Worm (Caenorhabditis elegans): Measurements from ENCODE around the gene ocr-1.

ocr-1 gene

DNA sequence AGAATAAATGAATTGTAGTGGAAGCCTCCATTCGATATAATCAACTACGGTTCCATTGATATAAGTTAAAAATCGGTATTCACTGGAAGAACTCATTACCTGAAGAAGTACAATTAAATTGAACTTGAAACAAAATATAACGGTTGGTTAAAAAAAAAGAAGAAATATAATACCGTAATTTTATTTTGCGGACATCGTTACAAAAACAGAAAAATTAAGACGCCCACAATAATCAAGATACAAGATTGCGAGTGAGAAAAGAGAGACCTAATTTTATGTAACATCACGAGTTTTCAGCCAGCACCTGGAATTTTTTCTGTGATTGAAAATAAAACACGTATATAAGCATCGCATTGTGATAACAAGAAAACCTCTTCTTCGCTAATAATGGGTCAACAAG lies 1.5 kb upstream of the ocr-1 start, which contains the start of gene sre-6:
Gene sre-6 (minus strand): TSS at position 101 of the 400 bp plus-strand sequence.
- no peak for TF ChIP-seq dpl-1 (GFP tag; optimal IDR thresholded peaks at IDR 0.05)
- TF ChIP-seq zag-1 (tag; optimal IDR thresholded peaks at IDR 0.05): no peak
- no peak for TF ChIP-seq ces-1 (GFP tag; optimal IDR thresholded peaks at IDR 0.05)
- TF ChIP-seq gei-8 (GFP tag; optimal IDR thresholded peaks at IDR 0.05): no peak
- TF ChIP-seq ceh-20 (GFP tag; IDR thresholded peaks at IDR 0.05): no peak
- no peak for TF ChIP-seq nhr-111 (GFP tag; optimal IDR thresholded peaks at IDR 0.05)
- no peak for TF ChIP-seq hlh-11 (tag; optimal IDR thresholded peaks at IDR 0.05)
- no peak for TF ChIP-seq dve-1 (tag; optimal IDR thresholded peaks at IDR 0.05; ENCODE audit: insufficient read depth)
- TF ChIP-seq T26A8.4 (GFP tag; IDR thresholded peaks at IDR 0.05): no peak
- no peak for TF ChIP-seq D1046.2 (GFP tag; IDR thresholded peaks at IDR 0.05)
- TF ChIP-seq ZK546.5 (tag; optimal IDR thresholded peaks at IDR 0.05): no peak
- no peak for TF ChIP-seq daf-19 (GFP tag; conservative IDR thresholded peaks at IDR 0.05)
- no peak for TF ChIP-seq aha-1 (tag)
- no peak for TF ChIP-seq hmg-1.1 (GFP tag; IDR thresholded peaks at IDR 0.05)

DNA sequence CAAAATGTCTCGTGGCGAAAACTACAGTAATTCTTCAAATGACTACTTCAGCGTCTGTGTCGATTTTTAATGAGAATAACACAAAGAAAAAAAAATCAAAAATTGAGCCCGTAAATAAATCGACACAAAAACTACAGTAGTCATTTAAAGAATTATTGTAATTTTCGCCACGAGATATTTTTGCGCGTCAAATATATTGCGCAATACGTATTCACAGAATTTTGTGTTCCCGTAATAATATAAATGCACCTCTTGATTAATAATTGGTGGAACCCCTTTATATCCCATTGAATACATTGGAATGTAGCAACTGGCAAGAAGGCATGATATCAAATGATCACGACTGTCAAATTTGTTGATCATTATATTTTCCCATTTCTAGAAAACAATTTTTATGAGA lies 4.7 kb downstream of the ocr-1 start:
- TF ChIP-seq unc-62 (GFP tag; optimal IDR thresholded peaks at IDR 0.05 in 1 of 2) (peak in 1 of 2 experiments; percentile 44), unc-62 (tag; optimal IDR thresholded peaks at IDR 0.05) (no peak), F37D6.2 (tag; optimal IDR thresholded peaks at IDR 0.05) (no peak)

DNA sequence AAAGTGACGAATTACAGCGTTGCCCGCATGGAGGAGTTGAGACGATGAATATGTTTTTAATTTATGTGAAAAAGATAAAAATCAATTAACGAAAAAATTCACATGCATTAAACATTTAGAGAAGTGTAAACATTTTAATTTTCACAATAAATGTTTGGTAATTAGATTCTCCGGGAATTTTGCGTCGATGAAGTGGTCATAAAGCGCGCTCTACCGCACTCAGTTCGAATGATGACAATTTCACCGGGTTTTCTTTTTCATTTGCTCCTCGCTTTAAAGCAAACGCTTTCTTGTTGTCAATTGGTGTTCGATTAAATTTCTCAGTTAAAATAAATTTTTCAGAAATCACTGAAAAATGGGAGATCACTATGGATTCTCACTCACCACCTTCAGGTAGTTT lies 5.9 kb downstream of the ocr-1 start, which contains the start of the genes D1054.1 and pas-2:
Gene D1054.1 (minus strand): TSS at position 192 of the 400 bp plus-strand sequence.
Gene pas-2 (plus strand): TSS at position 343 of the 400 bp plus-strand sequence.
- peak; percentile 7 for TF ChIP-seq dpl-1 (GFP tag; optimal IDR thresholded peaks at IDR 0.05)
- TF ChIP-seq madf-9 (GFP tag; conservative IDR thresholded peaks at IDR 0.05): no peak
- no peak for TF ChIP-seq nhr-28 (tag; optimal IDR thresholded peaks at IDR 0.05)
- no peak for TF ChIP-seq F49E8.2 (tag; optimal IDR thresholded peaks at IDR 0.05; ENCODE audit: borderline replicate concordance)
- TF ChIP-seq daf-16 (GFP tag; optimal IDR thresholded peaks at IDR 0.05): no peak
- peak; percentile 31 for TF ChIP-seq daf-16 (tag; optimal IDR thresholded peaks at IDR 0.05)
- no peak for TF ChIP-seq mdl-1 (tag; optimal IDR thresholded peaks at IDR 0.05)
- TF ChIP-seq F37D6.2 (tag; optimal IDR thresholded peaks at IDR 0.05): no peak
- no peak for TF ChIP-seq nhr-77 (tag; optimal IDR thresholded peaks at IDR 0.05)
- TF ChIP-seq zfp-3 (GFP tag; conservative IDR thresholded peaks at IDR 0.05): no peak
- peak; percentile 68 for TF ChIP-seq lin-38 (GFP tag; IDR thresholded peaks at IDR 0.05)
- TF ChIP-seq ceh-28 (tag; optimal IDR thresholded peaks at IDR 0.05): no peak
- peak; percentile 25 for TF ChIP-seq ces-1 (GFP tag; optimal IDR thresholded peaks at IDR 0.05)
- TF ChIP-seq D1046.2 (GFP tag; IDR thresholded peaks at IDR 0.05): no peak
- no peak for TF ChIP-seq lin-29 (GFP tag; IDR thresholded peaks at IDR 0.05)
- TF ChIP-seq mep-1 (tag; optimal IDR thresholded peaks at IDR 0.05): no peak
- TF ChIP-seq Y75B8A.6 (GFP tag; IDR thresholded peaks at IDR 0.05): no peak
- TF ChIP-seq lsy-2 (tag; optimal IDR thresholded peaks at IDR 0.05): peak in 1 of 2 experiments; percentile 35
- no peak for TF ChIP-seq arid-1 (GFP tag; conservative IDR thresholded peaks at IDR 0.05)
- no peak for TF ChIP-seq ztf-7 (tag; optimal IDR thresholded peaks at IDR 0.05)
- TF ChIP-seq hmg-1.1 (GFP tag; IDR thresholded peaks at IDR 0.05): no peak

DNA sequence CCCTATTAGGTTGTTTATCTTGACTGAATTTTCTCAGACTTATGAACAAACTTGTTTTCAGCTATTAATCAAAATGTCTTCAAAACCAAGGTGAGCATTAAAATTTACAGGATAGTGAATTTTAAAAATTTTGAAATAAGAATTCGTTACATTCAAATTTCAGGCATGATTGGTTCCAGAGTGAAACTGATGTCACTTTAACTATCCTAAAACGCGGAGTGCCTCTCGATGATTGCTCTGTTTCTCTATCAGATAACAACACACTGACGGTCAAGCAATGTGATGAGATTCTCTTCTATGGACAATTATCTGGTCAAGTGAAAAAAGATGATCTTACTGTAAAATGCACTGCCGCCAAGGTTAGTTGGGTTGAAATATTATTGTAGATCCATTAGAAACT lies 7.2 kb downstream of the ocr-1 start, which contains the start of gene D1054.3:
Gene D1054.3 (plus strand): TSS at position 62 of the 400 bp plus-strand sequence.
- TF ChIP-seq lin-38 (GFP tag; IDR thresholded peaks at IDR 0.05) (peak; percentile 53), duxl-1 (tag; optimal IDR thresholded peaks at IDR 0.05; ENCODE audit: poor library complexity) (peak; percentile 17), madf-5 (GFP tag; IDR thresholded peaks at IDR 0.05) (no peak), lin-39 (tag; optimal IDR thresholded peaks at IDR 0.05) (no peak), mep-1 (tag; optimal IDR thresholded peaks at IDR 0.05) (peak; percentile 5), nhr-76 (tag; optimal IDR thresholded peaks at IDR 0.05) (no peak), ama-1 (optimal IDR thresholded peaks at IDR 0.05) (peak; percentile 42), fos-1 (tag; optimal IDR thresholded peaks at IDR 0.05) (no peak)
